Fruit fly (Drosophila melanogaster): Measurements from ENCODE around the gene Spg7.
A peak's percentile ranks its signal among the peaks of the same experiment; 100 is the strongest.

The Spg7 gene

dm6 chrX:2659430-2660075, 38.5 kb downstream of the Spg7 start (continued):
- TF ChIP-seq lov (optimal IDR thresholded peaks at IDR 0.05): no peak
- TF ChIP-seq lov (GFP tag; IDR thresholded peaks at IDR 0.05): 0 out of 3 replicates have a peak, but pooled peaks have one; percentile 50
- no peak for TF ChIP-seq CG11695 (GFP tag; IDR thresholded peaks at IDR 0.05)
- no peak for TF ChIP-seq ham (GFP tag; IDR thresholded peaks at IDR 0.05)
- TF ChIP-seq ems (GFP tag; optimal IDR thresholded peaks at IDR 0.05): no peak
- no peak for TF ChIP-seq Doc3 (GFP tag; IDR thresholded peaks at IDR 0.05; ENCODE audit: partially characterized antibody)
- no peak for TF ChIP-seq Sox100B (GFP tag; optimal IDR thresholded peaks at IDR 0.05)
- no peak for TF ChIP-seq Nf-YA (GFP tag; IDR thresholded peaks at IDR 0.05)
- TF ChIP-seq CG34224 (GFP tag; IDR thresholded peaks at IDR 0.05; ENCODE audit: partially characterized antibody): no peak
- TF ChIP-seq CG4282 (GFP tag; optimal IDR thresholded peaks at IDR 0.05): no peak
- TF ChIP-seq CG10462 (GFP tag; optimal IDR thresholded peaks at IDR 0.05): no peak
- TF ChIP-seq fd64A (GFP tag; optimal IDR thresholded peaks at IDR 0.05): no peak
- TF ChIP-seq CG18262 (tag; optimal IDR thresholded peaks at IDR 0.05): peak; percentile 6
- peak; percentile 5 for TF ChIP-seq CG10979 (tag; optimal IDR thresholded peaks at IDR 0.05)
- no peak for TF ChIP-seq sd (tag; optimal IDR thresholded peaks at IDR 0.05)
- TF ChIP-seq CG8924 (tag; optimal IDR thresholded peaks at IDR 0.05): no peak
- TF ChIP-seq CG33213 (GFP tag; optimal IDR thresholded peaks at IDR 0.05): no peak
- no peak for TF ChIP-seq Bteb2 (GFP tag; optimal IDR thresholded peaks at IDR 0.05)
- TF ChIP-seq CG8388 (GFP tag; optimal IDR thresholded peaks at IDR 0.05): no peak
- no peak for TF ChIP-seq CG11560 (tag; IDR thresholded peaks at IDR 0.05)
- TF ChIP-seq odd (GFP tag; optimal IDR thresholded peaks at IDR 0.05): no peak
- no peak for TF ChIP-seq BEAF-32 (GFP tag; optimal IDR thresholded peaks at IDR 0.05)
- no peak for TF ChIP-seq CG30431 (GFP tag; optimal IDR thresholded peaks at IDR 0.05)
- TF ChIP-seq dimm (GFP tag; IDR thresholded peaks at IDR 0.05): no peak
- TF ChIP-seq Med (GFP tag): no peak
- TF ChIP-seq Hmr (GFP tag; optimal IDR thresholded peaks at IDR 0.05): no peak
- TF ChIP-seq dmrt99B (tag; optimal IDR thresholded peaks at IDR 0.05): no peak
- TF ChIP-seq CG13296 (GFP tag; optimal IDR thresholded peaks at IDR 0.05): no peak
- TF ChIP-seq CG7556 (GFP tag; optimal IDR thresholded peaks at IDR 0.05): no peak
- TF ChIP-seq gem (tag; optimal IDR thresholded peaks at IDR 0.05): peak; percentile 2
- peak; percentile 54 for TF ChIP-seq CG6254 (GFP tag; optimal IDR thresholded peaks at IDR 0.05)
- TF ChIP-seq zf30C (GFP tag; optimal IDR thresholded peaks at IDR 0.05): peak; percentile 61
- no peak for TF ChIP-seq CG13894 (tag; optimal IDR thresholded peaks at IDR 0.05)
- peak; percentile 27 for TF ChIP-seq D19A (tag; optimal IDR thresholded peaks at IDR 0.05)
- TF ChIP-seq Stat92E (GFP tag; optimal IDR thresholded peaks at IDR 0.05): no peak
- no peak for TF ChIP-seq inv (GFP tag; IDR thresholded peaks at IDR 0.05; ENCODE audit: partially characterized antibody)
- no peak for TF ChIP-seq CG7745 (tag; optimal IDR thresholded peaks at IDR 0.05)
- TF ChIP-seq bigmax (GFP tag; optimal IDR thresholded peaks at IDR 0.05): no peak
- TF ChIP-seq CG12744 (GFP tag; optimal IDR thresholded peaks at IDR 0.05): no peak
- peak; percentile 23 for TF ChIP-seq nom (GFP tag; optimal IDR thresholded peaks at IDR 0.05)
- TF ChIP-seq CTCF (GFP tag; optimal IDR thresholded peaks at IDR 0.05): peak; percentile 88
- no peak for TF ChIP-seq Hand (GFP tag; optimal IDR thresholded peaks at IDR 0.05)
- TF ChIP-seq wdn (GFP tag; IDR thresholded peaks at IDR 0.05): no peak
- 0 out of 2 replicates have a peak, but pooled peaks have one; percentile 18 for TF ChIP-seq sens-2 (GFP tag; IDR thresholded peaks at IDR 0.05)
- no peak for TF ChIP-seq TFAM (GFP tag; optimal IDR thresholded peaks at IDR 0.05)
- no peak for TF ChIP-seq Deaf1 (tag; optimal IDR thresholded peaks at IDR 0.05)
- no peak for TF ChIP-seq da (GFP tag; optimal IDR thresholded peaks at IDR 0.05)
- no peak for TF ChIP-seq Lim3 (GFP tag; IDR thresholded peaks at IDR 0.05)
- TF ChIP-seq CG6272 (GFP tag; IDR thresholded peaks at IDR 0.05): no peak
- TF ChIP-seq CG10959 (GFP tag; IDR thresholded peaks at IDR 0.05): 0 out of 2 replicates have a peak, but pooled peaks have one; percentile 23

Measured in whole organism, embryonic.